Fruit fly (Drosophila melanogaster): ENCODE data around the gene eff.
A peak's percentile ranks its signal among the peaks of the same experiment; 100 is the strongest.

Gene eff

DNA sequence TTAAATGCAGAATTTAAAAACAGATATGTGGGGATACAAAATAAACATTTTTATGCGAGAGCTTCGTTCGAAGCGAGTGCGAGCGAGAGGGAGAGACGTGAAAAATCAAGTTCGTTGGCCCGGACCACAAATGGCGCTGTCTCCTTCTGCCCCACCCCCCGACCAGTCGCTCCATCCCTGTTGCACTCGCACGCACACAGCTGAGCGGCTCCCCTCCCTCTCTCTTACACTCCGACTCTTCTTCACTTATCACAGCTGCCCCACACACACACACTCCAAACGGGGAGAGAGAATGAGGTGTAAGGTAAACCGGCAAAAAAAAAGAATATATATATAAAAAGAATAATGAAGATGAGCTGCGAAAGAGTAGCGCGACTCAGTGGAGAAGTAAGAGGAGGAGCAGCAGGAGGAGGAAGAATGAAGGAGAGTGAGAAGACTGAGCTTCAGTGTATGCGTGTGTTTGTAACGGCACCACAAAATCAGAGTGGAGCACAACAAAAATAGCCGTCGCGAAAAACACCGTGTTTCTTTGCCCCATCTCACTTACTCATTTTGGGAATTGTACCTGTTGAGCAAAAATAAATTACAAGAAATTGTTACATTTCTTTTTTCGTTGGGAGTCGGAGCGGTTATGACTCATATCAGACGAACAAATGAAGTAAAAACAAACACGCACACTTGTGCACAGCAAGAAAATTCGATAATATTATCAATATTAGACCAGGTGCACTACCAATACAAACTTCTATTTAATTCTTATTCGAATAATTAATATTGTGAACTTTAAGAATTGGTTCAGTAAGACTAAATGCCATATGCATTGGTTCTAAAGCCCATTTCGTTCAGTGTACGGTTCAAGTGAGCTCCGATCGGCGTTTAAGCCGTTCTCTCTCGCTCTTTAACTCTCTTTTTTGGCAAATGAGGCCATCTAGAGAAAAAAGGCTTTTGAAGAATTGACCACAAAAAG is 2.9 kb downstream of the eff start (continued):
- TF ChIP-seq al (GFP tag; IDR thresholded peaks at IDR 0.05) (peak; percentile 92), CG1024 (GFP tag; IDR thresholded peaks at IDR 0.05) (peak; percentile 89), pita (GFP tag; optimal IDR thresholded peaks at IDR 0.05) (no peak), sqz (GFP tag; optimal IDR thresholded peaks at IDR 0.05) (peak; percentile 66), CG14050 (GFP tag; IDR thresholded peaks at IDR 0.05) (peak; percentile 90), CG15696 (tag; optimal IDR thresholded peaks at IDR 0.05) (peak; percentile 80), CoRest (tag; optimal IDR thresholded peaks at IDR 0.05) (peak; percentile 94), NC2α (GFP tag; optimal IDR thresholded peaks at IDR 0.05) (peak; percentile 85), CG16863 (GFP tag; optimal IDR thresholded peaks at IDR 0.05) (peak; percentile 92), Bteb2 (GFP tag; optimal IDR thresholded peaks at IDR 0.05) (peak; percentile 91), CG12744 (GFP tag; optimal IDR thresholded peaks at IDR 0.05) (peak; percentile 86), CG17802 (tag; optimal IDR thresholded peaks at IDR 0.05) (peak; percentile 78), Fer2 (tag; optimal IDR thresholded peaks at IDR 0.05) (peak; percentile 74), CG32767 (GFP tag; IDR thresholded peaks at IDR 0.05) (peak; percentile 92), bbx (GFP tag; IDR thresholded peaks at IDR 0.05; ENCODE audit: partially characterized antibody) (no peak), CG17612 (GFP tag; IDR thresholded peaks at IDR 0.05) (peak; percentile 88), CG8089 (GFP tag; optimal IDR thresholded peaks at IDR 0.05) (peak; percentile 89), Doc2 (GFP tag; IDR thresholded peaks at IDR 0.05) (no peak), E2f1 (GFP tag; IDR thresholded peaks at IDR 0.05) (peak; percentile 95), CG1832 (GFP tag; optimal IDR thresholded peaks at IDR 0.05) (peak; percentile 93), Nf-YB (GFP tag; optimal IDR thresholded peaks at IDR 0.05) (peak; percentile 79), disco-r (GFP tag; optimal IDR thresholded peaks at IDR 0.05) (peak; percentile 92), pros (GFP tag; optimal IDR thresholded peaks at IDR 0.05) (peak; percentile 38), Dek (tag; optimal IDR thresholded peaks at IDR 0.05) (peak; percentile 94), usp (GFP tag; optimal IDR thresholded peaks at IDR 0.05) (no peak), CG15479 (GFP tag; optimal IDR thresholded peaks at IDR 0.05) (no peak), Dip3 (GFP tag; optimal IDR thresholded peaks at IDR 0.05) (peak; percentile 92), dpn (GFP tag; optimal IDR thresholded peaks at IDR 0.05) (peak; percentile 94 to 95), zen (tag; optimal IDR thresholded peaks at IDR 0.05) (peak; percentile 93), hbn (GFP tag; IDR thresholded peaks at IDR 0.05; ENCODE audit: partially characterized antibody) (0 out of 2 replicates have a peak, but pooled peaks have one; percentile 24), gcm2 (GFP tag; optimal IDR thresholded peaks at IDR 0.05) (peak; percentile 91), Ptx1 (GFP tag; IDR thresholded peaks at IDR 0.05) (peak; percentile 95), TFAM (GFP tag; optimal IDR thresholded peaks at IDR 0.05) (peak; percentile 62), CG6654 (GFP tag; optimal IDR thresholded peaks at IDR 0.05) (peak; percentile 82), Max (GFP tag; optimal IDR thresholded peaks at IDR 0.05) (peak; percentile 88), Elba2 (GFP tag; optimal IDR thresholded peaks at IDR 0.05) (peak; percentile 58), CG10565 (GFP tag; optimal IDR thresholded peaks at IDR 0.05) (peak; percentile 84), gsb (GFP tag; IDR thresholded peaks at IDR 0.05) (peak; percentile 91), Kr (GFP tag; optimal IDR thresholded peaks at IDR 0.05) (no peak), ara (GFP tag; IDR thresholded peaks at IDR 0.05) (peak; percentile 94), cwo (GFP tag; optimal IDR thresholded peaks at IDR 0.05) (peak; percentile 85), gem (tag; optimal IDR thresholded peaks at IDR 0.05) (peak; percentile 97), toy (GFP tag; IDR thresholded peaks at IDR 0.05) (peak; percentile 90), Awh (GFP tag; IDR thresholded peaks at IDR 0.05) (peak; percentile 94), CG10543 (GFP tag; optimal IDR thresholded peaks at IDR 0.05) (no peak), CG2678 (tag; optimal IDR thresholded peaks at IDR 0.05) (peak; percentile 91), trem (tag; optimal IDR thresholded peaks at IDR 0.05) (peak; percentile 90), scrt (GFP tag; optimal IDR thresholded peaks at IDR 0.05) (peak; percentile 87)

Measured in whole organism, embryonic.